Fruit fly (Drosophila melanogaster) whole organism, wandering third instar larva: ENCODE measurements around the gene CG31872.

Experiments used
- Dfd ChIP-seq: fragments of >200 bp; optimal IDR thresholded peaks from 2 replicates; lab custom pipeline; 2017; ENCODE audit warnings: missing biosample characterization, missing genetic modification characterization
- Dif ChIP-seq: fragments of 200-275, 200-300 bp; sonication (Bioruptor generic); optimal IDR thresholded peaks from 2 replicates; lab custom pipeline; 2018; ENCODE audit warnings: missing biosample characterization, missing genetic modification characterization; ENCODE audit not compliant: partially characterized antibody
- OdsH ChIP-seq: fragments of 200-800 bp; sonication (Bioruptor generic); optimal IDR thresholded peaks from 2 replicates; lab custom pipeline; 2016; ENCODE audit warnings: missing biosample characterization, mild to moderate bottlenecking, missing genetic modification characterization
- fru ChIP-seq: fragments of 200-800 bp; sonication (Bioruptor generic); optimal IDR thresholded peaks from 3 replicates; lab custom pipeline; 2016; ENCODE audit warnings: missing biosample characterization, mild to moderate bottlenecking, missing genetic modification characterization
- h ChIP-seq: fragments of 200-800 bp; sonication (Bioruptor generic); optimal IDR thresholded peaks from 3 replicates; lab custom pipeline; 2016; ENCODE audit warnings: missing biosample characterization, mild to moderate bottlenecking, missing genetic modification characterization
- lola ChIP-seq: fragments of >200 bp; optimal IDR thresholded peaks from 2 replicates; lab custom pipeline; 2017; ENCODE audit warnings: missing biosample characterization, missing genetic modification characterization
- psq ChIP-seq: fragments of 200-800 bp; sonication (Bioruptor generic); optimal IDR thresholded peaks from 3 replicates; lab custom pipeline; 2017; ENCODE audit warnings: missing biosample characterization, mild to moderate bottlenecking, missing genetic modification characterization, moderate library complexity
- usp ChIP-seq: fragments of >200 bp; optimal IDR thresholded peaks from 2 replicates; lab custom pipeline; 2017; ENCODE audit warnings: missing biosample characterization, missing genetic modification characterization

DNA sequence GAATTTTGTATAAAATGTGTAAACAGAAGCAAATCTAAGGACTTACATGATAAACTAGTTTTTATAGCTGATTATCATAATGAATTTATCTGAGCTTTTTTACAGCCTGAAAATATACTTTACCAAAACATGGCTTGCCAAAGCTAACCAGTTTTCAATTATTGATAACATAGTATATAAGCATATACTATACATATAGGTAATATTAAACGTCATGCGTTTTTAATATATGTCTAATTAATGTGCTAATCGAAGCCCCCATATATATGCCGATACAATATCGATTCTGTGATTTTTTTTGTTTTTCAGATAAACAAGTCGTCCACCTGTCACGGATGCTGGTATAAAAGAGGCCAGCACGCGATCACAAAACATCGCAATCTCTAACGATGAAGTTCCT, 41.9 kb downstream of the CG31872 start, which contains the start of gene CG17107:
- TF ChIP-seq fru (no peak), psq (GFP tag; lab: Kevin White, UChicago) (no peak), lola (GFP tag; lab: Kevin White, UChicago) (no peak), usp (GFP tag; lab: Kevin White, UChicago) (no peak), Dif (GFP tag; lab: Kevin White, UChicago) (no peak), h (GFP tag; lab: Kevin White, UChicago) (no peak), OdsH (GFP tag; lab: Kevin White, UChicago) (no peak), Dfd (GFP tag; lab: Kevin White, UChicago) (no peak)
